Worm (Caenorhabditis elegans) whole organism, midembryonic: ENCODE results near the gene aqp-4.

ENCODE experiments used
- T22C8.4 ChIP-seq: fragments of 200-800 bp; sonication (Bioruptor generic); IDR thresholded peaks from 2 replicates; pipeline ENCODE4 v1.3.6; 2022; ENCODE audit warnings: missing genetic modification characterization, missing compliant biosample characterization
- cog-1 ChIP-seq: sonication (generic microtip); optimal IDR thresholded peaks from 2 replicates; lab custom pipeline; 2016; ENCODE audit warnings: missing genetic modification characterization, missing compliant biosample characterization
- flt-1 ChIP-seq: fragments of 200-800 bp; sonication (Bioruptor generic); IDR thresholded peaks from 2 replicates; pipeline ENCODE4 v1.3.6; 2022; ENCODE audit warnings: missing genetic modification characterization, missing compliant biosample characterization
- klf-2 ChIP-seq: fragments of 200-800 bp; sonication (Bioruptor generic); conservative IDR thresholded peaks from 2 replicates; pipeline ENCODE4 v1.3.6; 2022; ENCODE audit warnings: missing genetic modification reagents, missing genetic modification characterization, missing compliant biosample characterization
- med-1 ChIP-seq: sonication (generic microtip); optimal IDR thresholded peaks from 2 replicates; lab custom pipeline; 2017; ENCODE audit warnings: missing genetic modification characterization, mild to moderate bottlenecking, missing compliant biosample characterization, antibody characterized with exemption, missing genetic modification reagents; ENCODE audit not compliant: insufficient read depth
- ref-1 ChIP-seq: fragments of 200-800 bp; sonication (Bioruptor generic); conservative IDR thresholded peaks from 2 replicates; pipeline ENCODE4 v1.3.6; 2022; ENCODE audit warnings: missing genetic modification reagents, missing genetic modification characterization, missing compliant biosample characterization
- tab-1 ChIP-seq: fragments of 200-800 bp; sonication (Bioruptor generic); IDR thresholded peaks from 2 replicates; pipeline ENCODE4 v1.3.6; 2022; ENCODE audit warnings: missing genetic modification characterization, missing compliant biosample characterization
- ztf-23 ChIP-seq: fragments of 200-800 bp; sonication (Bioruptor generic); IDR thresholded peaks from 2 replicates; pipeline ENCODE4 v1.3.6; 2022; ENCODE audit warnings: missing genetic modification reagents, missing genetic modification characterization, missing compliant biosample characterization
- ztf-29 ChIP-seq: fragments of 200-800 bp; sonication (Bioruptor generic); IDR thresholded peaks from 2 replicates; pipeline ENCODE4 v1.3.6; 2022; ENCODE audit warnings: missing genetic modification reagents, missing genetic modification characterization, missing compliant biosample characterization

ce11 chrV:9757884-9758283 lies 20.5 kb downstream of the aqp-4 start, which contains the start of gene F58E6.11:
- TF ChIP-seq cog-1 (tag; lab: Kevin White, UChicago) (no peak), T22C8.4 (no peak), ztf-23 (GFP tag; lab: Robert Waterston, UW) (no peak), flt-1 (no peak), med-1 (GFP tag; lab: Kevin White, UChicago) (no peak), tab-1 (GFP tag; lab: Robert Waterston, UW) (no peak), klf-2 (GFP tag; lab: Robert Waterston, UW) (no peak), ztf-29 (no peak), ref-1 (GFP tag; lab: Robert Waterston, UW) (no peak)
